Fruit fly (Drosophila melanogaster): ENCODE data around the gene Mcm10.

Mcm10 gene

dm6 chr2L:21149053-21149452 is 30.7 kb upstream of the Mcm10 start (continued):
- TF ChIP-seq CG33213 (GFP tag; optimal IDR thresholded peaks at IDR 0.05) (peak; percentile 54), CG34422 (GFP tag; IDR thresholded peaks at IDR 0.05) (peak; percentile 58; the same call in 1 of the 3 replicates), mirr (GFP tag; optimal IDR thresholded peaks at IDR 0.05) (no peak), CG17612 (GFP tag; IDR thresholded peaks at IDR 0.05) (no peak), btn (GFP tag; optimal IDR thresholded peaks at IDR 0.05) (no peak), CG1233 (GFP tag; optimal IDR thresholded peaks at IDR 0.05) (peak; percentile 27), CG10462 (GFP tag; optimal IDR thresholded peaks at IDR 0.05) (no peak), Atf6 (GFP tag; IDR thresholded peaks at IDR 0.05) (peak; percentile 52; the same call in 1 of the 2 replicates), ftz-f1 (GFP tag; optimal IDR thresholded peaks at IDR 0.05) (no peak), CG14965 (GFP tag; optimal IDR thresholded peaks at IDR 0.05; ENCODE audit: borderline replicate concordance) (no peak), CG6683 (GFP tag; optimal IDR thresholded peaks at IDR 0.05) (no peak), Trl (optimal IDR thresholded peaks at IDR 0.05) (no peak), Trl (GFP tag; optimal IDR thresholded peaks at IDR 0.05) (peak; percentile 2), CG7987 (GFP tag; optimal IDR thresholded peaks at IDR 0.05) (no peak), lbe (GFP tag; optimal IDR thresholded peaks at IDR 0.05) (no peak), CG14710 (tag; optimal IDR thresholded peaks at IDR 0.05) (peak; percentile 57), CG9609 (GFP tag; optimal IDR thresholded peaks at IDR 0.05) (no peak), CG34376 (GFP tag; optimal IDR thresholded peaks at IDR 0.05) (peak; percentile 25), Elba2 (GFP tag; optimal IDR thresholded peaks at IDR 0.05) (no peak), CG15073 (GFP tag; optimal IDR thresholded peaks at IDR 0.05) (no peak), inv (GFP tag; IDR thresholded peaks at IDR 0.05; ENCODE audit: partially characterized antibody) (0 out of 2 replicates have a peak, but pooled peaks have one; percentile 24), CG18764 (GFP tag; optimal IDR thresholded peaks at IDR 0.05) (no peak), fru (optimal IDR thresholded peaks at IDR 0.05) (no peak), CG32772 (GFP tag; IDR thresholded peaks at IDR 0.05) (0 out of 2 replicates have a peak, but pooled peaks have one; percentile 23), luna (GFP tag; optimal IDR thresholded peaks at IDR 0.05) (no peak), GATAe (GFP tag; conservative IDR thresholded peaks at IDR 0.05) (peak; percentile 90), vnd (GFP tag; IDR thresholded peaks at IDR 0.05; ENCODE audit: partially characterized antibody) (0 out of 3 replicates have a peak, but pooled peaks have one; percentile 31), CG33557 (GFP tag; optimal IDR thresholded peaks at IDR 0.05) (peak; percentile 21), org-1 (GFP tag; optimal IDR thresholded peaks at IDR 0.05) (no peak), gt (GFP tag; IDR thresholded peaks at IDR 0.05) (no peak), CG9932 (GFP tag; IDR thresholded peaks at IDR 0.05) (peak; percentile 77), stc (GFP tag; IDR thresholded peaks at IDR 0.05) (peak; percentile 54; the same call in 1 of the 2 replicates), chn (GFP tag; optimal IDR thresholded peaks at IDR 0.05) (no peak), CG4360 (GFP tag; IDR thresholded peaks at IDR 0.05) (no peak), bsh (GFP tag; optimal IDR thresholded peaks at IDR 0.05) (peak in 1 of 2 experiments; percentile 67), hth (optimal IDR thresholded peaks at IDR 0.05) (no peak), Side (GFP tag; optimal IDR thresholded peaks at IDR 0.05) (no peak), HLHmδ (GFP tag; optimal IDR thresholded peaks at IDR 0.05) (no peak), run (tag; optimal IDR thresholded peaks at IDR 0.05) (no peak), CG43689 (GFP tag; IDR thresholded peaks at IDR 0.05) (no peak), Jarid2 (GFP tag; optimal IDR thresholded peaks at IDR 0.05) (no peak), z (GFP tag; IDR thresholded peaks at IDR 0.05) (no peak), gce (GFP tag; IDR thresholded peaks at IDR 0.05) (0 out of 3 replicates have a peak, but pooled peaks have one; percentile 38), mld (GFP tag; IDR thresholded peaks at IDR 0.05; ENCODE audit: partially characterized antibody) (no peak), row (GFP tag; IDR thresholded peaks at IDR 0.05) (peak; percentile 74), eyg (GFP tag; optimal IDR thresholded peaks at IDR 0.05) (no peak), knrl (GFP tag; IDR thresholded peaks at IDR 0.05; ENCODE audit: partially characterized antibody) (peak; percentile 56; the same call in 2 of the 3 replicates), CG17568 (GFP tag; optimal IDR thresholded peaks at IDR 0.05) (peak; percentile 22), CG17829 (tag; optimal IDR thresholded peaks at IDR 0.05) (peak; percentile 63), sqz (GFP tag; optimal IDR thresholded peaks at IDR 0.05) (no peak), gsb (GFP tag; IDR thresholded peaks at IDR 0.05) (no peak), jumu (GFP tag; optimal IDR thresholded peaks at IDR 0.05) (no peak)
